Worm (Caenorhabditis elegans) whole organism, late embryonic: ENCODE results near the gene K07C5.13.

ENCODE experiments used
- ahr-1 ChIP-seq: sonication (generic microtip); optimal IDR thresholded peaks from 2 replicates; lab custom pipeline; 2016; ENCODE audit warnings: missing genetic modification characterization, missing compliant biosample characterization
- eyg-1 ChIP-seq: sonication (generic microtip); optimal IDR thresholded peaks from 2 replicates; lab custom pipeline; 2016; ENCODE audit warnings: missing genotype, missing genetic modification characterization, missing compliant biosample characterization
- pqm-1 ChIP-seq: sonication (generic microtip); optimal IDR thresholded peaks from 2 replicates; lab custom pipeline; 2016; ENCODE audit warnings: missing genetic modification characterization, missing compliant biosample characterization
- ttx-3 ChIP-seq: sonication (generic microtip); optimal IDR thresholded peaks from 2 replicates; lab custom pipeline; 2016; ENCODE audit warnings: missing genetic modification reagents, missing genetic modification characterization, missing compliant biosample characterization

- TF ChIP-seq eyg-1 (tag; lab: Kevin White, UChicago): no peak
- TF ChIP-seq ahr-1 (tag; lab: Kevin White, UChicago): no peak
- no peak for TF ChIP-seq pqm-1 (tag; lab: Kevin White, UChicago)
- TF ChIP-seq ttx-3 (tag; lab: Kevin White, UChicago): no peak
These were observed 34.6 kb upstream of the K07C5.13 start, which contains the start of gene che-12 for ce11 chrV:10307283-10307682.
